Fruit fly (Drosophila melanogaster) whole organism, embryonic: Measurements from ENCODE around the gene CG17803.
A peak's percentile ranks its signal among the peaks of the same experiment; 100 is the strongest.

Experiments used
- Bgb ChIP-seq: fragments of 200-800 bp; sonication (Bioruptor generic); IDR thresholded peaks from 2 replicates; pipeline ENCODE4 v1.3.6; 2022; ENCODE audit warnings: missing biosample characterization, missing genetic modification characterization; ENCODE audit not compliant: partially characterized antibody
- CG10147 ChIP-seq: fragments of 200-800 bp; sonication (Bioruptor generic); optimal IDR thresholded peaks from 2 replicates; lab custom pipeline; 2019; ENCODE audit warnings: missing biosample characterization, mild to moderate bottlenecking, missing genetic modification characterization, moderate library complexity
- CG10431 ChIP-seq: fragments of 200-800 bp; sonication (Bioruptor generic); optimal IDR thresholded peaks from 3 replicates; lab custom pipeline; 2018; ENCODE audit warnings: missing biosample characterization, mild to moderate bottlenecking, missing genetic modification characterization
- CG10543 ChIP-seq: fragments of 200-800 bp; sonication (Bioruptor generic); optimal IDR thresholded peaks from 3 replicates; lab custom pipeline; 2017; ENCODE audit warnings: missing biosample characterization, mild to moderate bottlenecking, missing genetic modification characterization, moderate library complexity
- CG11398 ChIP-seq: fragments of 200-800 bp; sonication (Bioruptor generic); optimal IDR thresholded peaks from 2 replicates; lab custom pipeline; 2016; ENCODE audit warnings: missing biosample characterization, missing genetic modification characterization
- CG11504 ChIP-seq: fragments of 200-800 bp; sonication (Bioruptor generic); optimal IDR thresholded peaks from 3 replicates; lab custom pipeline; 2019; ENCODE audit warnings: missing biosample characterization, mild to moderate bottlenecking, missing genetic modification characterization, moderate library complexity
- CG15514 ChIP-seq: fragments of 200-800 bp; sonication (Bioruptor generic); optimal IDR thresholded peaks from 3 replicates; lab custom pipeline; 2017; ENCODE audit warnings: missing biosample characterization, missing genetic modification characterization, mild to moderate bottlenecking, moderate library complexity, missing genetic modification reagents
- CG18262 ChIP-seq: fragments of 200-800 bp; optimal IDR thresholded peaks from 3 replicates; lab custom pipeline; 2019; ENCODE audit warnings: missing biosample characterization, mild to moderate bottlenecking, missing genetic modification characterization, moderate library complexity
- CG2116 ChIP-seq: fragments of 200-800 bp; sonication (Bioruptor generic); optimal IDR thresholded peaks from 3 replicates; lab custom pipeline; 2018; ENCODE audit warnings: missing biosample characterization, mild to moderate bottlenecking, missing genetic modification characterization
- CG2199 ChIP-seq: fragments of 200-800 bp; sonication (Bioruptor generic); IDR thresholded peaks from 3 replicates; pipeline ENCODE4 v1.3.6; 2022; ENCODE audit warnings: missing biosample characterization, missing genetic modification characterization
- CG4424 ChIP-seq: fragments of 200-800 bp; sonication (Bioruptor generic); optimal IDR thresholded peaks from 3 replicates; lab custom pipeline; 2016; ENCODE audit warnings: missing biosample characterization, missing genetic modification characterization
- CG4617 ChIP-seq: fragments of 200-800 bp; sonication (Bioruptor generic); optimal IDR thresholded peaks from 3 replicates; lab custom pipeline; 2016; ENCODE audit warnings: missing biosample characterization, missing genetic modification characterization, borderline replicate concordance
- CG4707 ChIP-seq: fragments of 200-800 bp; sonication (Bioruptor generic); optimal IDR thresholded peaks from 2 replicates; lab custom pipeline; 2018; ENCODE audit warnings: missing biosample characterization, mild to moderate bottlenecking, missing genetic modification characterization, moderate library complexity
- CG4730 ChIP-seq: fragments of 200-800 bp; sonication (Bioruptor generic); IDR thresholded peaks from 2 replicates; pipeline ENCODE4 v1.3.6; 2022; ENCODE audit warnings: missing biosample characterization, missing genetic modification characterization
- CG7357 ChIP-seq: fragments of 200-800 bp; sonication (Bioruptor generic); IDR thresholded peaks from 3 replicates; pipeline ENCODE4 v1.3.6; 2022; ENCODE audit warnings: missing biosample characterization, missing genetic modification characterization
- CG7987 ChIP-seq: fragments of 200-800 bp; sonication (Bioruptor generic); optimal IDR thresholded peaks from 2 replicates; lab custom pipeline; 2018; ENCODE audit warnings: missing biosample characterization, mild to moderate bottlenecking, missing genetic modification characterization, moderate library complexity
- CG9876 ChIP-seq: fragments of 200-800 bp; sonication (Bioruptor generic); optimal IDR thresholded peaks from 2 replicates; lab custom pipeline; 2016; ENCODE audit warnings: missing biosample characterization, missing genetic modification characterization
- CG9932 ChIP-seq: fragments of 200-800 bp; sonication (Bioruptor generic); IDR thresholded peaks from 2 replicates; pipeline ENCODE4 v1.3.6; 2022; ENCODE audit warnings: missing biosample characterization, missing genetic modification characterization
- Chrac-16 ChIP-seq: fragments of 200-800 bp; sonication (Bioruptor generic); optimal IDR thresholded peaks from 3 replicates; lab custom pipeline; 2016; ENCODE audit warnings: missing biosample characterization, missing genetic modification characterization
- CoRest ChIP-seq: fragments of 200-800 bp; sonication (Bioruptor generic); optimal IDR thresholded peaks from 3 replicates; lab custom pipeline; 2018; ENCODE audit warnings: missing biosample characterization, mild to moderate bottlenecking, missing genetic modification characterization, moderate library complexity
- D19B ChIP-seq: fragments of 200-800 bp; sonication (Bioruptor generic); optimal IDR thresholded peaks from 2 replicates; lab custom pipeline; 2017; ENCODE audit warnings: missing biosample characterization, mild to moderate bottlenecking, missing genetic modification characterization
- Dbx ChIP-seq: fragments of 200-800 bp; sonication (Bioruptor generic); IDR thresholded peaks from 3 replicates; pipeline ENCODE4 v1.3.6; 2022; ENCODE audit warnings: missing biosample characterization, missing genetic modification characterization
- ERR ChIP-seq: fragments of 200-800 bp; sonication (Bioruptor generic); optimal IDR thresholded peaks from 2 replicates; lab custom pipeline; 2016; ENCODE audit warnings: missing biosample characterization, missing genetic modification characterization
- Elba2 ChIP-seq: fragments of 200-800 bp; sonication (Bioruptor generic); optimal IDR thresholded peaks from 3 replicates; lab custom pipeline; 2016; ENCODE audit warnings: missing biosample characterization, missing genetic modification characterization
- GATAe ChIP-seq: fragments of 200-800 bp; sonication (Bioruptor generic); conservative IDR thresholded peaks from 2 replicates; pipeline ENCODE4 v1.3.6; 2022; ENCODE audit warnings: missing biosample characterization, missing genetic modification characterization
- Hey ChIP-seq: fragments of 200-800 bp; sonication (Bioruptor generic); optimal IDR thresholded peaks from 3 replicates; lab custom pipeline; 2018; ENCODE audit warnings: missing biosample characterization, mild to moderate bottlenecking, missing genetic modification characterization
- MBD-R2 ChIP-seq: fragments of 200-800 bp; sonication (Bioruptor generic); IDR thresholded peaks from 2 replicates; pipeline ENCODE4 v1.3.6; 2022; ENCODE audit warnings: missing biosample characterization, missing genetic modification characterization
- MTF-1 ChIP-seq: fragments of 200-800 bp; sonication (Bioruptor generic); optimal IDR thresholded peaks from 2 replicates; lab custom pipeline; 2018; ENCODE audit warnings: missing biosample characterization, mild to moderate bottlenecking, missing genetic modification characterization, borderline replicate concordance
- Meics ChIP-seq: fragments of 200-800 bp; sonication (Bioruptor generic); optimal IDR thresholded peaks from 2 replicates; lab custom pipeline; 2017; ENCODE audit warnings: missing biosample characterization, mild to moderate bottlenecking, missing genetic modification characterization
- Rx ChIP-seq: fragments of 200-800 bp; sonication (Bioruptor generic); IDR thresholded peaks from 2 replicates; pipeline ENCODE4 v1.3.6; 2022; ENCODE audit warnings: missing biosample characterization, missing genetic modification characterization
- Tbp ChIP-seq: fragments of >200 bp; optimal IDR thresholded peaks from 2 replicates; lab custom pipeline; 2018; ENCODE audit warnings: missing biosample characterization, missing genetic modification characterization
- Trl ChIP-seq, 3 experiments: fragments of >200 bp in 2 of 3; fragments of 200-800 bp in 1 of 3; sonication (Bioruptor generic) in 1 of 3; optimal IDR thresholded peaks; 2 replicates in 1 of 3; 3 replicates in 2 of 3; lab custom pipeline; 2016 to 2017; ENCODE audit warnings: missing biosample characterization in 1 of 3, missing genetic modification characterization in 1 of 3
- Xrp1 ChIP-seq: fragments of 200-800 bp; sonication (Bioruptor generic); IDR thresholded peaks from 2 replicates; pipeline ENCODE4 v1.3.6; 2022; ENCODE audit warnings: missing biosample characterization, missing genetic modification characterization
- ap ChIP-seq: fragments of 200-800 bp; sonication (Bioruptor generic); IDR thresholded peaks from 2 replicates; pipeline ENCODE4 v1.3.6; 2022; ENCODE audit warnings: missing biosample characterization, missing genetic modification characterization
- bigmax ChIP-seq: fragments of 200-800 bp; sonication (Bioruptor generic); optimal IDR thresholded peaks from 2 replicates; lab custom pipeline; 2018; ENCODE audit warnings: missing biosample characterization, mild to moderate bottlenecking, missing genetic modification characterization
- btn ChIP-seq: fragments of 200-800 bp; sonication (Bioruptor generic); optimal IDR thresholded peaks from 2 replicates; lab custom pipeline; 2016; ENCODE audit warnings: missing biosample characterization, missing genetic modification characterization
- cas ChIP-seq: fragments of 200-800 bp; sonication (Bioruptor generic); IDR thresholded peaks from 2 replicates; pipeline ENCODE4 v1.3.6; 2022; ENCODE audit warnings: missing biosample characterization, missing genetic modification characterization
- cato ChIP-seq: fragments of 200-800 bp; sonication (Bioruptor generic); optimal IDR thresholded peaks from 2 replicates; lab custom pipeline; 2016; ENCODE audit warnings: missing biosample characterization, missing genetic modification characterization, borderline replicate concordance
- danr ChIP-seq: fragments of 200-800 bp; sonication (Bioruptor generic); IDR thresholded peaks from 2 replicates; pipeline ENCODE4 v1.3.6; 2022; ENCODE audit warnings: missing biosample characterization, missing genetic modification characterization
- dm ChIP-seq: fragments of 200-800 bp; sonication (Bioruptor generic); optimal IDR thresholded peaks from 3 replicates; lab custom pipeline; 2016; ENCODE audit warnings: missing biosample characterization, missing genetic modification characterization
- dmrt11E ChIP-seq: fragments of 200-800 bp; sonication (Bioruptor generic); optimal IDR thresholded peaks from 3 replicates; lab custom pipeline; 2018; ENCODE audit warnings: missing biosample characterization, mild to moderate bottlenecking, missing genetic modification characterization, moderate library complexity
- dmrt99B ChIP-seq: fragments of 200-800 bp; sonication (Bioruptor generic); optimal IDR thresholded peaks from 2 replicates; lab custom pipeline; 2018; ENCODE audit warnings: missing biosample characterization, mild to moderate bottlenecking, missing genetic modification characterization, moderate library complexity
- nerfin-2 ChIP-seq: fragments of 200-800 bp; sonication (Bioruptor generic); IDR thresholded peaks from 2 replicates; pipeline ENCODE4 v1.3.6; 2022; ENCODE audit warnings: missing biosample characterization, missing genetic modification characterization; ENCODE audit not compliant: partially characterized antibody
- oc ChIP-seq: fragments of 200-800 bp; sonication (Bioruptor generic); optimal IDR thresholded peaks from 2 replicates; lab custom pipeline; 2018; ENCODE audit warnings: missing biosample characterization, mild to moderate bottlenecking, missing genetic modification characterization, moderate library complexity
- odd ChIP-seq: fragments of 200-800 bp; sonication (Bioruptor generic); optimal IDR thresholded peaks from 2 replicates; lab custom pipeline; 2017; ENCODE audit warnings: missing biosample characterization, mild to moderate bottlenecking, missing genetic modification characterization
- rib ChIP-seq: fragments of 200-800 bp; sonication (Bioruptor generic); IDR thresholded peaks from 2 replicates; pipeline ENCODE4 v1.3.6; 2022; ENCODE audit warnings: missing biosample characterization, missing genetic modification characterization
- scrt ChIP-seq: fragments of 200-800 bp; sonication (Bioruptor generic); optimal IDR thresholded peaks from 2 replicates; lab custom pipeline; 2018; ENCODE audit warnings: missing biosample characterization, mild to moderate bottlenecking, missing genetic modification characterization, moderate library complexity
- slou ChIP-seq: fragments of 200-800 bp; sonication (Bioruptor generic); optimal IDR thresholded peaks from 3 replicates; lab custom pipeline; 2016; ENCODE audit warnings: missing biosample characterization, missing genetic modification characterization
- tna ChIP-seq: fragments of 200-800 bp; sonication (Bioruptor generic); IDR thresholded peaks from 2 replicates; pipeline ENCODE4 v1.3.6; 2022; ENCODE audit warnings: missing biosample characterization, missing genetic modification characterization; ENCODE audit not compliant: partially characterized antibody
- vnd ChIP-seq: fragments of 200-800 bp; sonication (Bioruptor generic); IDR thresholded peaks from 3 replicates; pipeline ENCODE4 v1.3.6; 2022; ENCODE audit warnings: missing biosample characterization, missing genetic modification characterization; ENCODE audit not compliant: partially characterized antibody

Gene CG17803

DNA sequence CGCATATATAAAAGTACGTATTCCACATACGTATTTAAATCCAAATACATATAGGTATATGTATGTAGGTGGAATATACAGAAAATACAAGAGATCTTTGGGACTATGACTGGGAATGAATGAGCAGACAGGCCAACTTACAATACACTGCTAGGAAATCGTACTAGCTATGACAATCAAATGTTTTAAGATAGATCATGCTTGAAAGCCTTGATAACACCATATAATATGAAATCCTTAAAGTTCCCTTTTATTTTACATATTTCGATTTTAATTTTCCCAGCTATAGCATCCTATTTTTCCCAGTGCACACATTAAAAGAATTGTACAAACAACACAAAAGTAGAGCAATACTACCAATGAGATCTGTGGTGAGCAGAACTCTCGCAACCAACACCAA lies 19.9 kb downstream of the CG17803 start (continued):
- TF ChIP-seq Tbp (GFP tag; lab: Kevin White, UChicago), result no peak
- peak; percentile 77 for TF ChIP-seq Rx (GFP tag; lab: Robert Waterston, UW)
- TF ChIP-seq ERR, result peak; percentile 54
- peak; percentile 67 for TF ChIP-seq slou (GFP tag; lab: Kevin White, UChicago)
- peak; percentile 24 for TF ChIP-seq cato (GFP tag; lab: Kevin White, UChicago)
- peak; percentile 83 for TF ChIP-seq Xrp1 (GFP tag; lab: Robert Waterston, UW)
- TF ChIP-seq danr (GFP tag; lab: Robert Waterston, UW), result peak; percentile 60; the same call in 1 of the 2 replicates
- 0 out of 3 replicates have a peak, but pooled peaks have one; percentile 37 for TF ChIP-seq CG2199 (GFP tag; lab: Robert Waterston, UW)
- peak; percentile 36 for TF ChIP-seq CG15514 (GFP tag; lab: Kevin White, UChicago)
- TF ChIP-seq CG4617 (GFP tag; lab: Kevin White, UChicago), result peak; percentile 4
- peak; percentile 85 for TF ChIP-seq CG10543
- no peak for TF ChIP-seq dmrt11E (tag; lab: Kevin White, UChicago)
- TF ChIP-seq CG2116 (GFP tag; lab: Kevin White, UChicago), result no peak
- TF ChIP-seq btn (GFP tag; lab: Kevin White, UChicago), result peak; percentile 54
- TF ChIP-seq CG4707 (GFP tag; lab: Kevin White, UChicago), result peak; percentile 47
- no peak for TF ChIP-seq Elba2 (GFP tag; lab: Kevin White, UChicago)
- peak; percentile 86 for TF ChIP-seq CG4730 (GFP tag; lab: Robert Waterston, UW)
- TF ChIP-seq CG10431 (GFP tag; lab: Kevin White, UChicago), result peak; percentile 8
- TF ChIP-seq scrt (GFP tag; lab: Kevin White, UChicago), result peak; percentile 68
- peak; percentile 78 for TF ChIP-seq CG7357 (GFP tag; lab: Robert Waterston, UW)
- TF ChIP-seq rib, result peak; percentile 77
- peak; percentile 57; the same call in 1 of the 2 replicates for TF ChIP-seq cas (GFP tag; lab: Robert Waterston, UW)
- TF ChIP-seq CG4424 (GFP tag; lab: Kevin White, UChicago), result peak; percentile 75
- peak; percentile 88 for TF ChIP-seq Dbx
- TF ChIP-seq odd, result peak; percentile 35
- TF ChIP-seq CG11504 (tag; lab: Kevin White, UChicago), result peak; percentile 78
- peak; percentile 49 for TF ChIP-seq CG10147 (GFP tag; lab: Kevin White, UChicago)
- no peak for TF ChIP-seq MTF-1 (GFP tag; lab: Kevin White, UChicago)
- TF ChIP-seq Meics, result peak; percentile 83
- TF ChIP-seq Trl (optimal IDR thresholded peaks at IDR 0.05; lab: Kevin White, UChicago), result no peak
- peak; percentile 84 for TF ChIP-seq Trl (GFP tag; optimal IDR thresholded peaks at IDR 0.05; lab: Kevin White, UChicago)
- TF ChIP-seq GATAe (GFP tag; lab: Robert Waterston, UW), result no peak; the same call in 1 of the 2 replicates
- TF ChIP-seq CG7987, result peak; percentile 24
- TF ChIP-seq tna (GFP tag; lab: Robert Waterston, UW), result no peak
- TF ChIP-seq nerfin-2, result no peak
- TF ChIP-seq dmrt99B (tag; lab: Kevin White, UChicago), result peak; percentile 87
- TF ChIP-seq dm (GFP tag; lab: Kevin White, UChicago), result peak; percentile 9
- TF ChIP-seq CG11398, result peak; percentile 29
- TF ChIP-seq CG9932 (GFP tag; lab: Robert Waterston, UW), result peak; percentile 89
- peak; percentile 84 for TF ChIP-seq CoRest (tag; lab: Kevin White, UChicago)
- peak; percentile 49 for TF ChIP-seq Chrac-16
- TF ChIP-seq oc (tag; lab: Kevin White, UChicago), result peak; percentile 72
- TF ChIP-seq CG9876, result peak; percentile 17
- no peak for TF ChIP-seq Bgb
- TF ChIP-seq CG18262, result peak; percentile 87
- peak; percentile 62 for TF ChIP-seq ap (GFP tag; lab: Robert Waterston, UW)
- no peak for TF ChIP-seq Hey (tag; lab: Kevin White, UChicago)
- TF ChIP-seq MBD-R2 (GFP tag; lab: Robert Waterston, UW), result peak; percentile 65
- TF ChIP-seq D19B (GFP tag; lab: Kevin White, UChicago), result peak; percentile 31
- no peak for TF ChIP-seq bigmax (GFP tag; lab: Kevin White, UChicago)
- TF ChIP-seq vnd (GFP tag; lab: Robert Waterston, UW), result no peak
